Fruit fly (Drosophila melanogaster): ENCODE results near the gene dsd.

- TF ChIP-seq Myc (optimal IDR thresholded peaks at IDR 0.05): no peak
- no peak for TF ChIP-seq ttk (optimal IDR thresholded peaks at IDR 0.05)
- no peak for TF ChIP-seq h (optimal IDR thresholded peaks at IDR 0.05)
- no peak for TF ChIP-seq Sin3A (optimal IDR thresholded peaks at IDR 0.05)
- TF ChIP-seq insv (optimal IDR thresholded peaks at IDR 0.05): no peak
These were observed 49.1 kb downstream of the dsd start for dm6 chr3R:27557970-27558659.

Measured in Kc167 (cell line).